Worm (Caenorhabditis elegans): ENCODE data around the gene Y105C5B.18.

The Y105C5B.18 gene

DNA sequence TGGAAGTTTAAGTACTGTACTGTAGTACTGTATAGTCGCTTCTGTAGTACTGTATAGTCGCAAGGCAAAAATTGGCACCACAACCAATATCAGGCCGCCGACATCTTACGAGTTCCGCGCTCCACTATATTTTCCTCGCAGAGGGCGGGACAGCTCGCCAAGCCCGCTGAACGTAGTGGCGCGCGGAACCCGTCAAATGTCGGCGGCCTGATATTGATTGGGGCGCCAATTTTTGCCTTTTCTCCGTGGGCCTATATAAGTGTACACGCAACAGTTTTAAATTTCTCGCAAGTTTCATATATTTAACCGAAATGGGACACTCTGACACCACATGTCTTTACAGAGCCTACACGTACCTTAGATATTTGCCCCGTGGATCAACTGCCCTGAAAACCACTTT lies 14.4 kb upstream of the Y105C5B.18 start:
- TF ChIP-seq ceh-30 (tag; optimal IDR thresholded peaks at IDR 0.05): no peak
- no peak for TF ChIP-seq Y22D7AL.16 (tag; optimal IDR thresholded peaks at IDR 0.05)
- TF ChIP-seq hlh-8 (tag; optimal IDR thresholded peaks at IDR 0.05): no peak
- TF ChIP-seq unc-42 (tag; optimal IDR thresholded peaks at IDR 0.05): no peak

ce11 chrIV:15950838-15951581 lies 13.4 kb upstream of the Y105C5B.18 start, which contains the start of gene ifas-3:
ifas-3 (minus strand) TSS chrIV:15950888.
- TF ChIP-seq hlh-13 (GFP tag; optimal IDR thresholded peaks at IDR 0.05) (no peak), dve-1 (tag; optimal IDR thresholded peaks at IDR 0.05) (no peak), mec-3 (tag; optimal IDR thresholded peaks at IDR 0.05; ENCODE audit: borderline replicate concordance) (no peak), pros-1 (tag; optimal IDR thresholded peaks at IDR 0.05) (no peak), ceh-48 (tag; optimal IDR thresholded peaks at IDR 0.05) (no peak)

DNA sequence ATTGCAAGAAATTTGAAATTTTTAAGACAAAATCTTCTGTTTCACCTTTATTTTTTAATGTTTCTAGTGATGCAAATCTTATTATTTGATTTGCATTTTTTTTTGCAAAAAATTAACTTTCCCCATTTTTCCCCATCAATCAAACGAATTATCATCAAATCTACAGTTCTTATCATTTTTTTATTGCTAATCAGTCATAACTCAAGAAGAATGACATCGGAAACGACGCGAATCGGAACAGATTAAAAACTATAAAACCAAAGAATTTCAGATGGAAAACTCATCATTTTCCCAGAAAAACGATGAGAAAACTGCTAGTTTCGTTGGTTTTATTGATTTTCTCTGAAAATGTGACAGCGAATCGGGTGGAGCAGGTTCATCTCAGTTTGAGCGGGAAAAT lies 12.8 kb upstream of the Y105C5B.18 start, which contains the start of gene Y105C5B.15:
Y105C5B.15 (plus strand) TSS at position 297 of the 400 bp plus-strand sequence.
- TF ChIP-seq elt-2 (tag; optimal IDR thresholded peaks at IDR 0.05) (peak; percentile 1), ceh-19 (GFP tag; optimal IDR thresholded peaks at IDR 0.05) (no peak)

DNA sequence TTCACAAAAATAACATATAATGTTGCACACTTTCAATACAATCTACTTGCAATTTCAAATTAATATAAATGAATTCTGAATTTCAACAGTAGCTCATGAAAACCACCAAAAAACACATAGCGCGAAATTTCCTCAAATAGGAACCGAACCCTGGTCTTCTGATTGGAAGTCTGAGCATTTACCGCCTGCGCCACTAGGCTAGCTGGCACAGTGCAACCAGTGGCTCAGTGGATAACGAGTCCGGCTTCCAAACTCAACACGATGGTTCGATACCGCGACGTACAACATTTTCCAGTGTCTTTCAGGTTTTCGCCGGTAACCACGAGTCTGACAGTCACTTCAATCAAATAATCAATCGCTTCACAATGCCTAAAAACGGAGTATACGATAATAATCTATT lies 10.7 kb upstream of the Y105C5B.18 start:
- TF ChIP-seq tbx-7 (tag; optimal IDR thresholded peaks at IDR 0.05) (no peak), Y22D7AL.16 (tag; optimal IDR thresholded peaks at IDR 0.05) (no peak), ceh-22 (tag; optimal IDR thresholded peaks at IDR 0.05) (no peak), lim-6 (tag; optimal IDR thresholded peaks at IDR 0.05) (no peak), pha-4 (tag; optimal IDR thresholded peaks at IDR 0.05) (no peak), unc-42 (tag; optimal IDR thresholded peaks at IDR 0.05) (no peak), syd-9 (tag; optimal IDR thresholded peaks at IDR 0.05) (no peak), nhr-11 (tag; optimal IDR thresholded peaks at IDR 0.05) (no peak), ztf-16 (tag; optimal IDR thresholded peaks at IDR 0.05) (no peak), unc-3 (GFP tag; conservative IDR thresholded peaks at IDR 0.05) (no peak), unc-3 (tag; optimal IDR thresholded peaks at IDR 0.05) (no peak), ceh-18 (tag; optimal IDR thresholded peaks at IDR 0.05) (no peak), mec-3 (tag; optimal IDR thresholded peaks at IDR 0.05; ENCODE audit: borderline replicate concordance) (no peak), pqm-1 (tag; optimal IDR thresholded peaks at IDR 0.05) (no peak), ceh-19 (GFP tag; optimal IDR thresholded peaks at IDR 0.05) (no peak), dmd-4 (tag; optimal IDR thresholded peaks at IDR 0.05; ENCODE audit: borderline replicate concordance) (no peak), pha-2 (tag; optimal IDR thresholded peaks at IDR 0.05) (no peak), sox-4 (tag; optimal IDR thresholded peaks at IDR 0.05) (no peak)

- no peak for TF ChIP-seq fax-1 (tag; optimal IDR thresholded peaks at IDR 0.05)
Observed at ce11 chrIV:15955349-15955748, 9.1 kb upstream of the Y105C5B.18 start.

DNA sequence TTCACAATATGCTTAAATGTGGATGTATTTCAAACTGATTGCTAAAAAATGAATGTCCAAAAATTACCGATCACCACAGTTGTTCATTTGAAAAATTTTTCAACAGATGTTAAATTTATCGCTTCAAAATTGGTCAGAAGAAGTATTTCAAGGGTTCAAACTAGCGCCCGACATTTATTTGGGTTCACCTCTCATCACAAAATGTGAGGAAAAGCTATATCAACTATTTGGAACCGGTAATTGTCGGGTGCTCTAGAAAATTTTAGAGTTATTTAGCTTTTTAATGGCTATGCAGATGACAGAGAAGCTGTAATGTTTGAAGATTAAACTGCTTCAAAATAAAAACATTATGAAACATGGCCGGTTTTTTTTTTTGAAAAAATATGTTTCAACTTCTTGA lies 3.3 kb upstream of the Y105C5B.18 start:
- TF ChIP-seq ceh-48 (tag; optimal IDR thresholded peaks at IDR 0.05) (no peak), unc-86 (tag; optimal IDR thresholded peaks at IDR 0.05) (no peak), che-1 (tag; optimal IDR thresholded peaks at IDR 0.05) (no peak), ceh-18 (tag; optimal IDR thresholded peaks at IDR 0.05) (no peak), ceh-31 (tag; optimal IDR thresholded peaks at IDR 0.05) (no peak), C38D4.7 (GFP tag; optimal IDR thresholded peaks at IDR 0.05) (no peak), ama-1 (optimal IDR thresholded peaks at IDR 0.05) (no peak), lin-11 (tag; optimal IDR thresholded peaks at IDR 0.05) (no peak), ttx-3 (tag; optimal IDR thresholded peaks at IDR 0.05) (no peak), ahr-1 (tag; optimal IDR thresholded peaks at IDR 0.05) (no peak)
